Fruit fly (Drosophila melanogaster): ENCODE data around the gene CG12730.

dm6 chrX:5516783-5517571 is 569 bp downstream of the CG12730 start:
- TF ChIP-seq h (optimal IDR thresholded peaks at IDR 0.05) (no peak), psq (optimal IDR thresholded peaks at IDR 0.05) (no peak), ttk (optimal IDR thresholded peaks at IDR 0.05) (no peak), Myc (optimal IDR thresholded peaks at IDR 0.05) (no peak), Sin3A (optimal IDR thresholded peaks at IDR 0.05) (no peak)

All from Kc167 (cell line).